Worm (Caenorhabditis elegans) whole organism, L2 larva: ENCODE results near the gene C03B1.9.
A peak's percentile ranks its signal among the peaks of the same experiment; 100 is the strongest.

Source experiments
- C34F6.9 ChIP-seq: fragments of 150-350 bp; optimal IDR thresholded peaks from 2 replicates; lab custom pipeline; 2014; ENCODE audit warnings: missing biosample characterization, missing genetic modification characterization
- F13H6.1 ChIP-seq: sonication (generic microtip); optimal IDR thresholded peaks from 2 replicates; lab custom pipeline; 2016; ENCODE audit warnings: missing genetic modification characterization, missing compliant biosample characterization
- Y55F3AM.14 ChIP-seq: fragments of 200-800 bp; sonication (Bioruptor generic); optimal IDR thresholded peaks from 2 replicates; lab custom pipeline; 2018; ENCODE audit warnings: mild to moderate bottlenecking, missing genetic modification characterization, missing compliant biosample characterization
- ZK546.5 ChIP-seq: sonication (generic microtip); optimal IDR thresholded peaks from 2 replicates; lab custom pipeline; 2017; ENCODE audit warnings: missing biosample characterization, missing genetic modification characterization
- aly-2 ChIP-seq: fragments of 150-350 bp; optimal IDR thresholded peaks from 2 replicates; lab custom pipeline; 2014; ENCODE audit warnings: missing biosample characterization, missing genetic modification characterization
- blmp-1 ChIP-seq: sonication (generic microtip); optimal IDR thresholded peaks from 2 replicates; lab custom pipeline; 2017; ENCODE audit warnings: missing genetic modification characterization, mild to moderate bottlenecking, missing compliant biosample characterization, antibody characterized with exemption, moderate library complexity; ENCODE audit not compliant: insufficient read depth
- ceh-16 ChIP-seq: fragments of 150-350 bp; optimal IDR thresholded peaks from 2 replicates; lab custom pipeline; 2014; ENCODE audit warnings: missing biosample characterization, missing genetic modification characterization
- ceh-82 ChIP-seq: fragments of 150-350 bp; optimal IDR thresholded peaks from 2 replicates; lab custom pipeline; 2014; ENCODE audit warnings: missing biosample characterization, missing genetic modification characterization
- crh-2 ChIP-seq: sonication (generic microtip); optimal IDR thresholded peaks from 2 replicates; lab custom pipeline; 2017; ENCODE audit warnings: missing biosample characterization, missing genetic modification characterization
- dmd-4 ChIP-seq: sonication (generic microtip); optimal IDR thresholded peaks from 2 replicates; lab custom pipeline; 2017; ENCODE audit warnings: missing biosample characterization, missing genetic modification characterization
- egl-27 ChIP-seq: sonication (generic microtip); optimal IDR thresholded peaks from 3 replicates; lab custom pipeline; 2017; ENCODE audit warnings: missing biosample characterization, missing genetic modification reagents, missing genetic modification characterization
- elt-1 ChIP-seq: fragments of 150-350 bp; optimal IDR thresholded peaks from 2 replicates; lab custom pipeline; 2014; ENCODE audit warnings: missing biosample characterization, missing genetic modification characterization
- fos-1 ChIP-seq: fragments of 150-350 bp; optimal IDR thresholded peaks from 2 replicates; lab custom pipeline; 2014; ENCODE audit warnings: missing biosample characterization, missing genetic modification characterization
- lin-11 ChIP-seq: fragments of 150-350 bp; sonication (generic microtip); optimal IDR thresholded peaks from 2 replicates; lab custom pipeline; 2014; ENCODE audit warnings: missing biosample characterization, missing genetic modification characterization, inconsistent platforms, mixed read lengths
- lin-13 ChIP-seq: fragments of 150-350 bp; optimal IDR thresholded peaks from 2 replicates; lab custom pipeline; 2014; ENCODE audit warnings: missing biosample characterization, missing genetic modification reagents, missing genetic modification characterization
- lin-39 ChIP-seq: fragments of 150-350 bp; optimal IDR thresholded peaks from 2 replicates; lab custom pipeline; 2014; ENCODE audit warnings: missing biosample characterization, missing genetic modification reagents, missing genetic modification characterization
- lsy-2 ChIP-seq, 2 experiments: fragments of 150-350 bp in 1 of 2; sonication (generic microtip) in 1 of 2; optimal IDR thresholded peaks; 2 replicates each; lab custom pipeline; 2014 to 2017; ENCODE audit warnings: missing biosample characterization in 2 of 2, missing genetic modification characterization in 2 of 2
- mab-5 ChIP-seq: fragments of 150-350 bp; optimal IDR thresholded peaks from 2 replicates; lab custom pipeline; 2014; ENCODE audit warnings: missing biosample characterization, missing genetic modification characterization
- nhr-10 ChIP-seq: sonication (generic microtip); optimal IDR thresholded peaks from 2 replicates; lab custom pipeline; 2017; ENCODE audit warnings: missing biosample characterization, missing genetic modification characterization
- nhr-11 ChIP-seq: fragments of 150-350 bp; optimal IDR thresholded peaks from 2 replicates; lab custom pipeline; 2014; ENCODE audit warnings: missing biosample characterization, missing genetic modification characterization
- nhr-129 ChIP-seq: fragments of 150-350 bp; optimal IDR thresholded peaks from 2 replicates; lab custom pipeline; 2014; ENCODE audit warnings: missing biosample characterization, missing genetic modification characterization
- nhr-21 ChIP-seq: fragments of 150-350 bp; optimal IDR thresholded peaks from 2 replicates; lab custom pipeline; 2014; ENCODE audit warnings: missing biosample characterization, missing genetic modification characterization
- nhr-23 ChIP-seq: fragments of 150-350 bp; optimal IDR thresholded peaks from 2 replicates; lab custom pipeline; 2014; ENCODE audit warnings: missing biosample characterization, missing genetic modification reagents, missing genetic modification characterization
- nhr-237 ChIP-seq: fragments of 150-350 bp; optimal IDR thresholded peaks from 2 replicates; lab custom pipeline; 2014; ENCODE audit warnings: missing biosample characterization, missing genetic modification characterization
- nhr-25 ChIP-seq: fragments of 150-350 bp; sonication (generic microtip); optimal IDR thresholded peaks from 3 replicates; lab custom pipeline; 2014; ENCODE audit warnings: missing biosample characterization, missing genetic modification characterization
- nhr-77 ChIP-seq: fragments of 150-350 bp; optimal IDR thresholded peaks from 2 replicates; lab custom pipeline; 2014; ENCODE audit warnings: missing biosample characterization, missing genetic modification characterization
- peb-1 ChIP-seq: fragments of 150-350 bp; optimal IDR thresholded peaks from 2 replicates; lab custom pipeline; 2014; ENCODE audit warnings: missing biosample characterization, missing genetic modification characterization
- sem-4 ChIP-seq: fragments of 150-350 bp; optimal IDR thresholded peaks from 2 replicates; lab custom pipeline; 2014; ENCODE audit warnings: missing biosample characterization, missing genetic modification reagents, missing genetic modification characterization
- sma-3 ChIP-seq: sonication (generic microtip); optimal IDR thresholded peaks from 2 replicates; lab custom pipeline; 2016; ENCODE audit warnings: missing genetic modification reagents, missing genetic modification characterization, missing compliant biosample characterization
- sma-9 ChIP-seq, 2 experiments: fragments of 150-350 bp in 1 of 2; sonication (generic microtip) in 1 of 2; optimal IDR thresholded peaks; 2 replicates each; lab custom pipeline; 2014 to 2016; ENCODE audit warnings: missing genetic modification characterization in 2 of 2, mild to moderate bottlenecking in 1 of 2, missing biosample characterization in 1 of 2, missing compliant biosample characterization in 1 of 2, missing genetic modification reagents in 1 of 2, moderate library complexity in 1 of 2
- unc-55 ChIP-seq: fragments of 150-350 bp; sonication (generic microtip); optimal IDR thresholded peaks from 3 replicates; lab custom pipeline; 2014; ENCODE audit warnings: missing biosample characterization, missing genetic modification reagents, missing genetic modification characterization
- zag-1 ChIP-seq: fragments of 150-350 bp; optimal IDR thresholded peaks from 2 replicates; lab custom pipeline; 2014; ENCODE audit warnings: missing biosample characterization, missing genetic modification characterization
- ztf-1 ChIP-seq: fragments of 200-800 bp; sonication (Bioruptor generic); conservative IDR thresholded peaks from 2 replicates; pipeline ENCODE4 v1.3.6; 2022; ENCODE audit warnings: missing genetic modification characterization, missing compliant biosample characterization
- ztf-4 ChIP-seq: fragments of 150-350 bp; optimal IDR thresholded peaks from 2 replicates; lab custom pipeline; 2014; ENCODE audit warnings: missing biosample characterization, missing genetic modification characterization

C03B1.9 gene

DNA sequence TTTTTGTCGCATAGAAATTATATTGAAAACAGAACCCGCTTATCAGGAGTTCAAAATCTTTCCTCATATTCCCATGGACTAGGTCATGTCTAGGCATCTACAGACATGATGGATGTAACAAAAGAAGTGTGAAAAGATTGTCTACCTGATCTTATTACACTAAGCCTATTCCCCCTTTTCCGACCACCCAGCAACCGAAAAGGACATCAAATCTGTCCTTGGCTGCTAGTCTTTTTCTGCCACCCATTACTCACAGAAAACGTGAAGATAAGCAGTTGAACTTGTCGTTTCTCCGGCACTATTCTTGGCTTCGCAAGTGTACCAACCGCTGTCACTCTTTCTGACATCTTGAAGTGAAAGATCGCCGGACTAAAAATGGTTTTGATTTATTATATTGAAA lies 36.0 kb upstream of the C03B1.9 start:
- TF ChIP-seq nhr-23, result no peak
- TF ChIP-seq ceh-16 (tag; lab: Kevin White, UChicago), result peak; percentile 80
- no peak for TF ChIP-seq zag-1 (tag; lab: Kevin White, UChicago)
- peak; percentile 25 for TF ChIP-seq sma-9 (GFP tag; optimal IDR thresholded peaks at IDR 0.05; lab: Kevin White, UChicago)
- no peak for TF ChIP-seq sma-9 (tag; optimal IDR thresholded peaks at IDR 0.05; lab: Kevin White, UChicago)
- no peak for TF ChIP-seq mab-5
- TF ChIP-seq blmp-1, result peak; percentile 1
- peak; percentile 51 for TF ChIP-seq nhr-25
- TF ChIP-seq elt-1 (tag; lab: Kevin White, UChicago), result peak; percentile 55
- TF ChIP-seq ztf-1 (GFP tag; lab: Robert Waterston, UW), result no peak

DNA sequence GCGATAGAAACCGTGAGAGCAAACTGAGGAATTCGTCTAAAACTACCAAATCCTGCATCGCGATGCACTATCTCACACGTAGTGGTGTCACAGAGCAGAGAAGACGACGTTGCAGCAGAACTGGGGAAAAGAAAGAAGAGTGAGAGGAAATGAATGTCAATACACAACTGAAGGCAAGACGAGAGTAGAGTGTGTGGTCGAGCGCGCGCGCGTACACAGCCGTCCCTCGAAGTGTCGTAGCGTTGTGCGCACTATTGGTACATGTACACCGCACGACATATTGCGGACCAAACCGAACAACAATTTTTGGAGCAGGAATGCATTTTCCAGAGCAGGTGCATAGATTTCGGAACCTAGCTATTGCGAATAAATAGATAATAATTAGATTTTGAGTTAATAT lies 31.4 kb upstream of the C03B1.9 start:
- TF ChIP-seq lin-13 (GFP tag; lab: Kevin White, UChicago) (peak; percentile 44), dmd-4 (no peak), ceh-82 (tag; lab: Kevin White, UChicago) (no peak), blmp-1 (no peak), F13H6.1 (tag; lab: Kevin White, UChicago) (peak; percentile 67), ztf-4 (tag; lab: Kevin White, UChicago) (no peak), sma-3 (GFP tag; lab: Kevin White, UChicago) (peak; percentile 13), nhr-10 (no peak), nhr-237 (tag; lab: Kevin White, UChicago) (no peak), lin-39 (no peak), lin-11 (tag; lab: Kevin White, UChicago) (peak; percentile 78), fos-1 (peak; percentile 53), nhr-129 (tag; lab: Kevin White, UChicago) (peak; percentile 88), crh-2 (tag; lab: Kevin White, UChicago) (peak; percentile 54), zag-1 (tag; lab: Kevin White, UChicago) (peak; percentile 32), sem-4 (no peak), ceh-16 (tag; lab: Kevin White, UChicago) (peak; percentile 60), unc-55 (GFP tag; lab: Kevin White, UChicago) (peak; percentile 64), C34F6.9 (peak; percentile 65), egl-27 (tag; lab: Kevin White, UChicago) (peak; percentile 32), peb-1 (tag; lab: Kevin White, UChicago) (no peak), nhr-21 (peak; percentile 36), sma-9 (GFP tag; optimal IDR thresholded peaks at IDR 0.05; lab: Kevin White, UChicago) (peak; percentile 54), sma-9 (tag; optimal IDR thresholded peaks at IDR 0.05; lab: Kevin White, UChicago) (no peak), nhr-77 (tag; lab: Kevin White, UChicago) (no peak), lsy-2 (tag; optimal IDR thresholded peaks at IDR 0.05; lab: Kevin White, UChicago) (peak in 1 of 2 experiments; percentile 55)

DNA sequence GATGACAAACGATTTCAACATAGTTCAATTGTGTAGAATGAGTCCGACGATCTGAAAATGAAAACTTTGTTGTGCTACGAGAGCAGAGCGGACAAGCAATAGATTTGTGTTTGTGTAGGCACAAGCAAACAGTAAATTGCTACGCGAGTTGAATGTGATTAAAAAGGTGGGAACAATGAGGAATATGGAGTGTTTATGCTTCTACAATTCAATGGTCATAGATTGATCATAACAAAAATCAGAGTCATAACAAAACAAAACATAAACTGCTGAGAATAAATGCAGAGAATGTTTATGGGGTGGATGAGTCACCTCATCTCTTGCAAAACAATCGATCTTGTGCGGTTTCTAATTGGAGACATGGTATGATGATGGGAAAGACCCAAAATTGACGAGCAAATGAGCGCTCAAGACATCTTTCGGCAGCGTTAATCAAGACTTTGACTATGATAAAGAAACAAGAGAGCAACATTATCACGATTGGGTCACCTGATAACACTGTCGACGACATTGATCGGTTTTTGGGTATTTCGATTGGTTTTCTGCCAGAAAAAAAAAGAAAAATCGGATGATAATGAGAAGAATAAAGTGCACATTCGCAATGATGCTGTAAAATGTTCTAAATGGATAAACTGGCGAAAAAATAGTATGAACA lies 30.8 kb upstream of the C03B1.9 start, which contains the start of gene lmp-1:
Gene lmp-1 (minus strand): TSS at position 51 of the 655 bp plus-strand sequence.
- TF ChIP-seq aly-2 (no peak), fos-1 (peak; percentile 37)

DNA sequence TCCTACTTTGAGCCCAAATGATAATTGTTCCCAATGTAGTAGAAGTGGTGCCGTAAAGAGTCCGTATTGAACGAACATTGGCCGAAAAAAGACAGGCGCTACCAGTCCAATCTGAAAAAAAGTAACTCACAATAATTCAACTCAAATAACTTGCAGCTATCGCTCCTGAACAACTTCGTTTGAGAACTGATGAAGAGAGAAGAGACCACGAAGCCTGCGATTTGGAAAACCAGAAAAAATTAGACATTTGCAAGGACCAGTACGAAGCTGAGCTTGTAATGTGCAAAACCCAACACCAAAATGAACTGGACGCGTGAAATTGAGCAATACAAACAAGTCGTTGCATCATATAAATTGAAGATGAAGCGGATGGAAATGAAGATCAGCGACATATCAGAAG lies 27.5 kb upstream of the C03B1.9 start, which contains the start of gene C03B1.1:
Gene C03B1.1 (plus strand): TSS at position 301 of the 400 bp plus-strand sequence.
- no peak for TF ChIP-seq ztf-4 (tag; lab: Kevin White, UChicago)
- no peak for TF ChIP-seq lin-13 (GFP tag; lab: Kevin White, UChicago)
- TF ChIP-seq sma-9 (GFP tag; optimal IDR thresholded peaks at IDR 0.05; lab: Kevin White, UChicago), result no peak
- TF ChIP-seq sma-9 (tag; optimal IDR thresholded peaks at IDR 0.05; lab: Kevin White, UChicago), result no peak
- TF ChIP-seq nhr-11, result no peak
- TF ChIP-seq dmd-4, result no peak
- no peak for TF ChIP-seq ZK546.5
- TF ChIP-seq peb-1 (tag; lab: Kevin White, UChicago), result no peak
- no peak for TF ChIP-seq Y55F3AM.14 (GFP tag; lab: Kevin White, UChicago)
- no peak for TF ChIP-seq ceh-82 (tag; lab: Kevin White, UChicago)
- no peak for TF ChIP-seq egl-27 (tag; lab: Kevin White, UChicago)
- TF ChIP-seq sma-3 (GFP tag; lab: Kevin White, UChicago), result no peak
- TF ChIP-seq nhr-237 (tag; lab: Kevin White, UChicago), result no peak
- TF ChIP-seq C34F6.9, result no peak
- no peak for TF ChIP-seq nhr-21
